Fruit fly (Drosophila melanogaster): ENCODE data around the gene Faf2.
A peak's percentile ranks its signal among the peaks of the same experiment; 100 is the strongest.

Faf2 gene

dm6 chr2L:18702721-18703488 is 5.6 kb downstream of the Faf2 start, which contains the start of the genes CG10376 and CG10343 (continued):
- TF ChIP-seq tin (GFP tag; optimal IDR thresholded peaks at IDR 0.05) = peak; percentile 84
- peak; percentile 78 for TF ChIP-seq CG6791 (GFP tag; IDR thresholded peaks at IDR 0.05; ENCODE audit: partially characterized antibody)
- TF ChIP-seq chm (GFP tag; IDR thresholded peaks at IDR 0.05) = 0 out of 2 replicates have a peak, but pooled peaks have one; percentile 26
- no peak for TF ChIP-seq disco-r (GFP tag; optimal IDR thresholded peaks at IDR 0.05)
- TF ChIP-seq pb (GFP tag; optimal IDR thresholded peaks at IDR 0.05) = no peak
- TF ChIP-seq kni (GFP tag; optimal IDR thresholded peaks at IDR 0.05) = no peak
- TF ChIP-seq trh (GFP tag; optimal IDR thresholded peaks at IDR 0.05) = peak; percentile 80
- peak; percentile 93 for TF ChIP-seq grau (tag; optimal IDR thresholded peaks at IDR 0.05)
- peak in 2 of 3 experiments; percentile 94 to 98 for TF ChIP-seq lola (GFP tag; optimal IDR thresholded peaks at IDR 0.05)
- no peak for TF ChIP-seq fd64A (GFP tag; optimal IDR thresholded peaks at IDR 0.05)
- peak; percentile 90 for TF ChIP-seq Usf (GFP tag; optimal IDR thresholded peaks at IDR 0.05)
- peak; percentile 68 for TF ChIP-seq CG6683 (GFP tag; optimal IDR thresholded peaks at IDR 0.05)
- TF ChIP-seq CG8089 (GFP tag; optimal IDR thresholded peaks at IDR 0.05) = no peak
- TF ChIP-seq Atf3 (GFP tag; optimal IDR thresholded peaks at IDR 0.05) = peak; percentile 51
- peak; percentile 94 for TF ChIP-seq dmrt11E (tag; optimal IDR thresholded peaks at IDR 0.05)
- peak; percentile 3 for TF ChIP-seq Mes4 (GFP tag; optimal IDR thresholded peaks at IDR 0.05)
- TF ChIP-seq CG17612 (GFP tag; IDR thresholded peaks at IDR 0.05) = 0 out of 2 replicates have a peak, but pooled peaks have one; percentile 38
- peak; percentile 52 for TF ChIP-seq onecut (GFP tag; IDR thresholded peaks at IDR 0.05)
- peak; percentile 76; the same call in 2 of the 3 replicates for TF ChIP-seq CG11456 (GFP tag; IDR thresholded peaks at IDR 0.05)
- TF ChIP-seq CG9727 (GFP tag; optimal IDR thresholded peaks at IDR 0.05) = peak; percentile 89
- peak; percentile 84 for TF ChIP-seq CG7372 (GFP tag; IDR thresholded peaks at IDR 0.05)
- TF ChIP-seq B-H2 (GFP tag; optimal IDR thresholded peaks at IDR 0.05) = peak; percentile 86
- TF ChIP-seq CG13624 (GFP tag; optimal IDR thresholded peaks at IDR 0.05) = peak; percentile 38
- TF ChIP-seq CrebB (tag; optimal IDR thresholded peaks at IDR 0.05) = peak; percentile 51
- TF ChIP-seq CG4730 (GFP tag; IDR thresholded peaks at IDR 0.05) = peak; percentile 81
- no peak for TF ChIP-seq CG10321 (GFP tag; IDR thresholded peaks at IDR 0.05)
- peak; percentile 17 for TF ChIP-seq Myb (GFP tag; optimal IDR thresholded peaks at IDR 0.05)
- peak; percentile 52 for TF ChIP-seq CG2875 (GFP tag; optimal IDR thresholded peaks at IDR 0.05)
- TF ChIP-seq CG4404 (GFP tag; IDR thresholded peaks at IDR 0.05) = peak; percentile 90
- peak; percentile 73; the same call in 2 of the 3 replicates for TF ChIP-seq mld (GFP tag; IDR thresholded peaks at IDR 0.05; ENCODE audit: partially characterized antibody)
- TF ChIP-seq gcm (GFP tag; optimal IDR thresholded peaks at IDR 0.05) = peak; percentile 80
- peak; percentile 50 for TF ChIP-seq grn (GFP tag; optimal IDR thresholded peaks at IDR 0.05)
- peak; percentile 72 for TF ChIP-seq Mad (GFP tag; optimal IDR thresholded peaks at IDR 0.05)
- peak; percentile 65 for TF ChIP-seq Dip3 (GFP tag; optimal IDR thresholded peaks at IDR 0.05)
- peak; percentile 85 for TF ChIP-seq al (GFP tag; IDR thresholded peaks at IDR 0.05)
- TF ChIP-seq D19B (GFP tag; optimal IDR thresholded peaks at IDR 0.05) = peak; percentile 82
- TF ChIP-seq CG1602 (GFP tag; optimal IDR thresholded peaks at IDR 0.05) = peak; percentile 91
- peak; percentile 47 for TF ChIP-seq CG5245 (GFP tag; optimal IDR thresholded peaks at IDR 0.05)
- peak; percentile 66 for TF ChIP-seq CG14050 (GFP tag; IDR thresholded peaks at IDR 0.05)
- peak; percentile 43 for TF ChIP-seq CG9876 (GFP tag; optimal IDR thresholded peaks at IDR 0.05)
- no peak for TF ChIP-seq zen2 (GFP tag; IDR thresholded peaks at IDR 0.05; ENCODE audit: partially characterized antibody)
- peak; percentile 96 for TF ChIP-seq CG9817 (tag; optimal IDR thresholded peaks at IDR 0.05)
- no peak for TF ChIP-seq ftz-f1 (GFP tag; optimal IDR thresholded peaks at IDR 0.05)
- TF ChIP-seq sc (optimal IDR thresholded peaks at IDR 0.05) = no peak
- peak; percentile 76 for TF ChIP-seq sc (GFP tag; optimal IDR thresholded peaks at IDR 0.05)
- no peak for TF ChIP-seq hbn (GFP tag; IDR thresholded peaks at IDR 0.05; ENCODE audit: partially characterized antibody)
- TF ChIP-seq CG11560 (tag; IDR thresholded peaks at IDR 0.05) = peak; percentile 82
- TF ChIP-seq Mrtf (GFP tag; IDR thresholded peaks at IDR 0.05) = peak; percentile 81
- peak; percentile 57; the same call in 1 of the 2 replicates for TF ChIP-seq gt (GFP tag; IDR thresholded peaks at IDR 0.05)
